Fruit fly (Drosophila melanogaster): ENCODE data around the gene vex.

dm6 chrX:10932300-10932699 lies 107.4 kb downstream of the vex start:
- TF ChIP-seq D19A (tag; optimal IDR thresholded peaks at IDR 0.05) = no peak
- no peak for TF ChIP-seq Lhr (GFP tag; optimal IDR thresholded peaks at IDR 0.05)
- no peak for TF ChIP-seq Oli (tag; optimal IDR thresholded peaks at IDR 0.05)
- no peak for TF ChIP-seq CG12104 (GFP tag; optimal IDR thresholded peaks at IDR 0.05)
- no peak for TF ChIP-seq disco-r (GFP tag; optimal IDR thresholded peaks at IDR 0.05)
- no peak for TF ChIP-seq klu (GFP tag; IDR thresholded peaks at IDR 0.05)
- TF ChIP-seq abd-A (tag; optimal IDR thresholded peaks at IDR 0.05) = no peak

Measured in whole organism, embryonic.